Worm (Caenorhabditis elegans) whole organism, L4 larva: Measurements from ENCODE around the gene F48E8.4.

Source experiments
- F37D6.2 ChIP-seq: sonication (generic microtip); optimal IDR thresholded peaks from 2 replicates; lab custom pipeline; 2016; ENCODE audit warnings: mild to moderate bottlenecking, missing genetic modification characterization, missing compliant biosample characterization
- Y48G9A.11 ChIP-seq: fragments of 200-800 bp; sonication (Bioruptor generic); IDR thresholded peaks from 2 replicates; pipeline ENCODE4 v1.3.6; 2022; ENCODE audit warnings: missing genetic modification reagents, missing genetic modification characterization, missing compliant biosample characterization
- ZK337.2 ChIP-seq: fragments of 200-800 bp; sonication (Bioruptor generic); IDR thresholded peaks from 2 replicates; pipeline ENCODE4 v1.3.6; 2022; ENCODE audit warnings: missing genetic modification reagents, missing genetic modification characterization, missing compliant biosample characterization
- aha-1 ChIP-seq: fragments of 150-350 bp; peaks from one replicate; lab custom pipeline; 2014; ENCODE audit warnings: missing biosample characterization, missing genetic modification characterization
- aly-2 ChIP-seq: sonication (generic microtip); optimal IDR thresholded peaks from 2 replicates; lab custom pipeline; 2018; ENCODE audit warnings: missing biosample characterization, missing genetic modification characterization
- arid-1 ChIP-seq: fragments of 200-800 bp; sonication (Bioruptor generic); conservative IDR thresholded peaks from 2 replicates; pipeline ENCODE4 v1.3.6; 2022; ENCODE audit warnings: missing genetic modification reagents, missing genetic modification characterization, missing compliant biosample characterization
- ceh-28 ChIP-seq: fragments of 150-350 bp; optimal IDR thresholded peaks from 2 replicates; lab custom pipeline; 2014; ENCODE audit warnings: missing biosample characterization, missing genetic modification reagents, missing genetic modification characterization
- cey-2 ChIP-seq: sonication (generic microtip); optimal IDR thresholded peaks from 3 replicates; lab custom pipeline; 2017; ENCODE audit warnings: missing genetic modification characterization, mild to moderate bottlenecking, missing compliant biosample characterization, antibody characterized with exemption, borderline replicate concordance; ENCODE audit not compliant: insufficient read depth
- daf-19 ChIP-seq: fragments of 200-800 bp; sonication (Bioruptor generic); conservative IDR thresholded peaks from 2 replicates; pipeline ENCODE4 v1.3.6; 2022; ENCODE audit warnings: missing genetic modification characterization, missing compliant biosample characterization
- dmd-8 ChIP-seq: fragments of 200-800 bp; sonication (Bioruptor generic); IDR thresholded peaks from 2 replicates; pipeline ENCODE4 v1.3.6; 2022; ENCODE audit warnings: missing genetic modification characterization, missing compliant biosample characterization
- dpl-1 ChIP-seq: fragments of 150-350 bp; optimal IDR thresholded peaks from 2 replicates; lab custom pipeline; 2014; ENCODE audit warnings: missing biosample characterization, missing genetic modification reagents, missing genetic modification characterization
- dve-1 ChIP-seq: sonication (generic microtip); optimal IDR thresholded peaks from 2 replicates; lab custom pipeline; 2017; ENCODE audit warnings: antibody characterized with exemption, mild to moderate bottlenecking, missing genetic modification characterization, missing compliant biosample characterization; ENCODE audit not compliant: insufficient read depth
- hlh-11 ChIP-seq: fragments of 200-800 bp; sonication (Bioruptor generic); optimal IDR thresholded peaks from 2 replicates; lab custom pipeline; 2018; ENCODE audit warnings: mild to moderate bottlenecking, missing genetic modification characterization, missing compliant biosample characterization
- hlh-30 ChIP-seq: sonication (generic microtip); optimal IDR thresholded peaks from 2 replicates; lab custom pipeline; 2017; ENCODE audit warnings: antibody characterized with exemption, mild to moderate bottlenecking, missing genetic modification characterization, missing compliant biosample characterization; ENCODE audit not compliant: insufficient read depth
- hmg-1.1 ChIP-seq: fragments of 200-800 bp; sonication (Bioruptor generic); IDR thresholded peaks from 2 replicates; pipeline ENCODE4 v1.3.6; 2022; ENCODE audit warnings: missing genetic modification reagents, missing genetic modification characterization, missing compliant biosample characterization
- lim-7 ChIP-seq: fragments of 200-800 bp; sonication (Bioruptor generic); IDR thresholded peaks from 2 replicates; pipeline ENCODE4 v1.3.6; 2022; ENCODE audit warnings: missing genetic modification characterization, missing compliant biosample characterization
- lin-29 ChIP-seq: fragments of 200-800 bp; sonication (Bioruptor generic); IDR thresholded peaks from 2 replicates; pipeline ENCODE4 v1.3.6; 2022; ENCODE audit warnings: missing genetic modification reagents, missing genetic modification characterization, missing compliant biosample characterization
- lin-38 ChIP-seq: fragments of 200-800 bp; sonication (Bioruptor generic); IDR thresholded peaks from 2 replicates; pipeline ENCODE4 v1.3.6; 2022; ENCODE audit warnings: missing genetic modification reagents, missing genetic modification characterization, missing compliant biosample characterization
- mdt-29 ChIP-seq: fragments of 200-800 bp; sonication (Bioruptor generic); IDR thresholded peaks from 2 replicates; pipeline ENCODE4 v1.3.6; 2022; ENCODE audit warnings: missing genetic modification reagents, missing genetic modification characterization, missing compliant biosample characterization
- mes-2 ChIP-seq: sonication (generic microtip); optimal IDR thresholded peaks from 2 replicates; lab custom pipeline; 2016; ENCODE audit warnings: missing genotype, mild to moderate bottlenecking, missing genetic modification characterization, missing compliant biosample characterization; ENCODE audit not compliant: poor library complexity, severe bottlenecking
- mxl-2 ChIP-seq: fragments of 200-800 bp; sonication (Bioruptor generic); conservative IDR thresholded peaks from 2 replicates; pipeline ENCODE4 v1.3.6; 2022; ENCODE audit warnings: missing genetic modification reagents, missing genetic modification characterization, missing compliant biosample characterization
- nhr-11 ChIP-seq: fragments of 150-350 bp; optimal IDR thresholded peaks from 2 replicates; lab custom pipeline; 2014; ENCODE audit warnings: missing biosample characterization, missing genetic modification characterization
- nhr-41 ChIP-seq: fragments of 200-800 bp; sonication (Bioruptor generic); IDR thresholded peaks from 2 replicates; pipeline ENCODE4 v1.3.6; 2022; ENCODE audit warnings: missing genetic modification reagents, missing genetic modification characterization, missing compliant biosample characterization
- nhr-42 ChIP-seq: fragments of 200-800 bp; sonication (Bioruptor generic); IDR thresholded peaks from 2 replicates; pipeline ENCODE4 v1.3.6; 2022; ENCODE audit warnings: missing genetic modification characterization, missing compliant biosample characterization
- nhr-76 ChIP-seq: fragments of 150-350 bp; optimal IDR thresholded peaks from 2 replicates; lab custom pipeline; 2014; ENCODE audit warnings: missing biosample characterization, missing genetic modification characterization
- pha-4 ChIP-seq, 2 experiments: fragments of 150-350 bp in 1 of 2; fragments of 200-800 bp in 1 of 2; sonication (Bioruptor generic) in 1 of 2; IDR thresholded peaks in 1 of 2; optimal IDR thresholded peaks in 1 of 2; 2 replicates each; pipeline versions ENCODE4 v1.3.6 to Lab custom; 2014 to 2022; ENCODE audit warnings: missing genetic modification characterization in 2 of 2, missing genetic modification reagents in 2 of 2, missing biosample characterization in 1 of 2, missing compliant biosample characterization in 1 of 2
- rbr-2 ChIP-seq: sonication (generic microtip); optimal IDR thresholded peaks from 2 replicates; lab custom pipeline; 2016; ENCODE audit warnings: missing genotype, missing genetic modification characterization, missing compliant biosample characterization
- set-16 ChIP-seq: fragments of 200-800 bp; sonication (Bioruptor generic); IDR thresholded peaks from 2 replicates; pipeline ENCODE4 v1.3.6; 2022; ENCODE audit warnings: missing genetic modification reagents, missing genetic modification characterization, missing compliant biosample characterization
- snpc-4 ChIP-seq: fragments of 150-350 bp; optimal IDR thresholded peaks from 2 replicates; lab custom pipeline; 2014; ENCODE audit warnings: missing biosample characterization, missing genetic modification characterization
- spr-1 ChIP-seq: sonication (generic microtip); optimal IDR thresholded peaks from 2 replicates; lab custom pipeline; 2016; ENCODE audit warnings: mild to moderate bottlenecking, missing genetic modification characterization, missing compliant biosample characterization
- unc-130 ChIP-seq: sonication (generic microtip); optimal IDR thresholded peaks from 2 replicates; lab custom pipeline; 2016; ENCODE audit warnings: missing genetic modification reagents, missing genetic modification characterization, missing compliant biosample characterization
- zfp-3 ChIP-seq: fragments of 200-800 bp; sonication (Bioruptor generic); conservative IDR thresholded peaks from 2 replicates; pipeline ENCODE4 v1.3.6; 2022; ENCODE audit warnings: missing genetic modification reagents, missing genetic modification characterization, missing compliant biosample characterization
- zip-11 ChIP-seq: fragments of 200-800 bp; sonication (Bioruptor generic); IDR thresholded peaks from 2 replicates; pipeline ENCODE4 v1.3.6; 2022; ENCODE audit warnings: missing genetic modification characterization, missing compliant biosample characterization
- zip-2 ChIP-seq: fragments of 150-350 bp; optimal IDR thresholded peaks from 2 replicates; lab custom pipeline; 2014; ENCODE audit warnings: missing biosample characterization, missing genetic modification characterization
- ztf-7 ChIP-seq: fragments of 150-350 bp; optimal IDR thresholded peaks from 2 replicates; lab custom pipeline; 2014; ENCODE audit warnings: missing biosample characterization, missing genetic modification characterization

Gene F48E8.4

ce11 chrIII:5479493-5480167 is 26.2 kb downstream of the F48E8.4 start:
- TF ChIP-seq aha-1 (tag; lab: Kevin White, UChicago), result no peak
- peak; percentile 91 for TF ChIP-seq set-16 (GFP tag; lab: Robert Waterston, UW)
- 0 out of 2 replicates have a peak, but pooled peaks have one; percentile 45 for TF ChIP-seq lim-7 (GFP tag; lab: Robert Waterston, UW)
- TF ChIP-seq zip-2 (tag; lab: Kevin White, UChicago), result no peak
- TF ChIP-seq hmg-1.1 (GFP tag; lab: Robert Waterston, UW), result 0 out of 2 replicates have a peak, but pooled peaks have one; percentile 9
- TF ChIP-seq ceh-28 (tag; lab: Kevin White, UChicago), result peak; percentile 86
- TF ChIP-seq, all 104 proteins: peak for 4

DNA sequence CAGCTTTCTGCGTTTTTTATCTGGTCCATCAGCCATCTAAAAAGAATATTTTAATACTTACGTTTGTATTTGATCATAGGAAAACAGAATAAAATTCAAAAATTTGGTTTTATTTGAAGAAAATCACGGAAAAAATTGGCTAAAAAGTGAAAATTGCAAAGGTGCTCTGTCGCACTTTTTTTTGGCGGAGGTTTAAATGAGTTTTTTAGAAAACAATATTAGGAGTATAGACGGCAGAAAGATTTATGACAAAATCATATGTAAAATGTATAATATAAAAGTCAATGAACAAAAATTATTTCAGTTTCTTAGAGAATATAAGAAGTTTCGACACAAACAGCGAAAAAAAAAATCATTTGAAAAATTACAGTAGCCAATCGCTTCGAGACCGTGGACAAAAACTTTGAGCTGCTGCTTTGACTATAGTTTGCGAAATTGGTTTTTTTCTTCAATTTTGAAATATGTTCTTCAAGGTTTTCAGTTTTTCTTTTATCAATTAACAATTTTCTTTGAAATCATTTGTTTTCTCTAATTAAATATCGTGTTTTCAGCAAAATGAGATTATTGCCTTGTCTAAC is 30.4 kb downstream of the F48E8.4 start, which contains the start of the genes R02F2.7 and R02F2.4:
TSS of gene R02F2.7 (minus strand) at position 36 of the 578 bp plus-strand sequence.
TSS of gene R02F2.4 (plus strand) at position 552 of the 578 bp plus-strand sequence.
- TF ChIP-seq F37D6.2 (tag; lab: Kevin White, UChicago), result no peak
- peak; percentile 74 for TF ChIP-seq dpl-1 (GFP tag; lab: Kevin White, UChicago)
- TF ChIP-seq unc-130 (GFP tag; lab: Kevin White, UChicago), result peak; percentile 22
- peak; percentile 41 for TF ChIP-seq mes-2 (tag; lab: Kevin White, UChicago)
- TF ChIP-seq nhr-11 (tag; lab: Kevin White, UChicago), result no peak
- no peak for TF ChIP-seq mxl-2 (GFP tag; lab: Robert Waterston, UW)

ce11 chrIII:5486345-5486744 is 33.0 kb downstream of the F48E8.4 start:
- TF ChIP-seq pha-4 (GFP tag; IDR thresholded peaks at IDR 0.05; lab: Robert Waterston, UW) (no peak), pha-4 (tag; optimal IDR thresholded peaks at IDR 0.05; lab: Kevin White, UChicago) (no peak), nhr-76 (tag; lab: Kevin White, UChicago) (no peak), Y48G9A.11 (GFP tag; lab: Robert Waterston, UW) (no peak)

DNA sequence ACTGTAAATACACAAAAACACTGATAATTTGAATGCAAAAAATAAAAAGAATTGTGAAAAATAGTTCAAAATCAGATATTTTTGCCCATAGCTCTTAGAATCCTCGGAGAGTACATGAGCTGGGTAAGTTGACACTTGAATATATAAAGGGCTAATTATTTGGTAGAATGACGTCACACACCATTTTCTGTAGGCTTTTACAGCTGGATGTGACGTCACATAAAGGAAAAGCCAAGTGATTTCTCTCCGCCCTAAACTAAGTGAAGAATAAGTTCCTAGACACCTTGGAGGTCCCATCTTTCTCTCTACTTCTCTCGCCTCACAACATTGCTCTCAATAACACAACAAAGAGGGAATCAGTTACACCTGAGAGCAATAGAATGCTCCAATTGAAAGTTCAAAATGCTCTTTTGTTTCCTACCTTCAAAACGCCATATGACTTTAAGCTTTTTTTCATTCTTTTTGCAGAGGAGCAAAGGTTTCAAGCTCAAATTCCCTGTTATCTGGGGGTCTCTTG is 33.8 kb downstream of the F48E8.4 start, which contains the start of gene osg-1:
TSS of gene osg-1 (plus strand) at position 467 of the 517 bp plus-strand sequence.
- TF ChIP-seq lin-38 (GFP tag; lab: Robert Waterston, UW) (no peak), ZK337.2 (GFP tag; lab: Robert Waterston, UW) (no peak), spr-1 (tag; lab: Kevin White, UChicago) (no peak), Y48G9A.11 (GFP tag; lab: Robert Waterston, UW) (no peak), nhr-42 (GFP tag; lab: Robert Waterston, UW) (no peak), daf-19 (GFP tag; lab: Robert Waterston, UW) (no peak), zip-11 (GFP tag; lab: Robert Waterston, UW) (no peak), nhr-11 (tag; lab: Kevin White, UChicago) (no peak)

DNA sequence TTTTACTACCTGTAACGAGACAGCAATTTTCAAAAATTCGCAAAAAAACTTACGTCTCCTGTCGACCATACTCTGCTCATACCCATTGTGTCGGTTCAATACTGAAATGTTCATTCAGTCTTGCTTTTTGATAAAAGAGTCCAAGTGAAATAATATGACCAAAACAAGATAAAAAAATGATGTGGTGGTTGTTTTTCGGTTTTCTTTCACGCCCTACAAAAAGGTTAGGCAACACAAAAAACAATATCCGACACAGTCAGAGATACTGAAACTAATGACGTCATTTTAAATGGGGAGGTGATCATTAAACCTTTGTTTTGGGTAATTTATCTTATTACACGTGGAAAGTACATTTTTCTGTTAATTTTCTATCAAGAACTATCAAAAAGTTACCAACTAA is 41.8 kb downstream of the F48E8.4 start, which contains the start of gene R02F2.8:
TSS of gene R02F2.8 (minus strand) at position 101 of the 400 bp plus-strand sequence.
- no peak for TF ChIP-seq lin-29
- no peak for TF ChIP-seq zip-11 (GFP tag; lab: Robert Waterston, UW)
- no peak for TF ChIP-seq zfp-3 (GFP tag; lab: Robert Waterston, UW)
- TF ChIP-seq hlh-30, result no peak
- TF ChIP-seq arid-1, result no peak
- TF ChIP-seq mdt-29, result no peak
- no peak for TF ChIP-seq snpc-4 (tag; lab: Kevin White, UChicago)
- TF ChIP-seq aly-2, result no peak
- TF ChIP-seq nhr-41 (GFP tag; lab: Robert Waterston, UW), result no peak
- no peak for TF ChIP-seq cey-2 (tag; lab: Kevin White, UChicago)
- no peak for TF ChIP-seq ztf-7 (tag; lab: Kevin White, UChicago)
- no peak for TF ChIP-seq dve-1
- no peak for TF ChIP-seq hlh-11 (tag; lab: Kevin White, UChicago)
- no peak for TF ChIP-seq dmd-8 (GFP tag; lab: Robert Waterston, UW)
- TF ChIP-seq rbr-2 (tag; lab: Kevin White, UChicago), result no peak
